Fruit fly (Drosophila melanogaster) whole organism, adult: ENCODE data around the gene Glut1.

Experiments used
- CG11617 ChIP-seq: fragments of 200-800 bp; sonication (Bioruptor generic); optimal IDR thresholded peaks from 2 replicates; lab custom pipeline; 2017; ENCODE audit warnings: mild to moderate bottlenecking, missing biosample characterization, missing genetic modification reagents, missing genetic modification characterization
- CG12768 ChIP-seq: fragments of 200-800 bp; sonication (Bioruptor generic); optimal IDR thresholded peaks from 2 replicates; lab custom pipeline; 2017; ENCODE audit warnings: missing biosample characterization, missing genetic modification characterization, mild to moderate bottlenecking, moderate library complexity, missing genetic modification reagents
- CG14711 ChIP-seq: fragments of 200-800 bp; sonication (Bioruptor generic); optimal IDR thresholded peaks from 2 replicates; lab custom pipeline; 2018; ENCODE audit warnings: missing biosample characterization, mild to moderate bottlenecking, missing genetic modification characterization, moderate library complexity
- CG33017 ChIP-seq: fragments of 200-800 bp; sonication (Bioruptor generic); optimal IDR thresholded peaks from 2 replicates; lab custom pipeline; 2018; ENCODE audit warnings: missing biosample characterization, mild to moderate bottlenecking, missing genetic modification characterization, moderate library complexity
- CG7045 ChIP-seq: fragments of 200-800 bp; sonication (Bioruptor generic); optimal IDR thresholded peaks from 2 replicates; lab custom pipeline; 2017; ENCODE audit warnings: missing biosample characterization, mild to moderate bottlenecking, missing genetic modification characterization
- CG7101 ChIP-seq: fragments of 200-800 bp; sonication (Bioruptor generic); optimal IDR thresholded peaks from 2 replicates; lab custom pipeline; 2018; ENCODE audit warnings: missing biosample characterization, mild to moderate bottlenecking, missing genetic modification characterization, moderate library complexity
- Crg-1 ChIP-seq: fragments of 200-800 bp; sonication (Bioruptor generic); optimal IDR thresholded peaks from 2 replicates; lab custom pipeline; 2016; ENCODE audit warnings: missing biosample characterization, missing genetic modification characterization
- Hr96 ChIP-seq: fragments of 200-800 bp; sonication (Bioruptor generic); optimal IDR thresholded peaks from 2 replicates; lab custom pipeline; 2016; ENCODE audit warnings: missing biosample characterization, missing genetic modification characterization
- Mnt ChIP-seq: fragments of 200-800 bp; sonication (Bioruptor generic); optimal IDR thresholded peaks from 2 replicates; lab custom pipeline; 2016; ENCODE audit warnings: missing biosample characterization, mild to moderate bottlenecking, missing genetic modification characterization
- bab1 ChIP-seq: fragments of 200-800 bp; sonication (Bioruptor generic); optimal IDR thresholded peaks from 3 replicates; lab custom pipeline; 2019; ENCODE audit warnings: missing biosample characterization, mild to moderate bottlenecking, missing genetic modification characterization, moderate library complexity
- cnc ChIP-seq, 2 experiments: fragments of >200 bp; optimal IDR thresholded peaks; 2 replicates each; lab custom pipeline; 2017
- kay ChIP-seq: fragments of 200-800 bp; sonication (Bioruptor generic); peaks from one replicate; lab custom pipeline; 2016; ENCODE audit warnings: missing biosample characterization, missing genetic modification characterization, borderline replicate concordance
- ovo ChIP-seq: fragments of 200-800 bp; sonication (Bioruptor generic); optimal IDR thresholded peaks from 2 replicates; lab custom pipeline; 2016; ENCODE audit warnings: missing biosample characterization, missing genetic modification characterization
- tj ChIP-seq: fragments of 200-800 bp; sonication (Bioruptor generic); optimal IDR thresholded peaks from 3 replicates; lab custom pipeline; 2017; ENCODE audit warnings: missing biosample characterization, mild to moderate bottlenecking, missing genetic modification characterization, moderate library complexity

dm6 chr3L:999990-1000389, 86.1 kb downstream of the Glut1 start:
- TF ChIP-seq CG33017 (tag; lab: Kevin White, UChicago) (no peak), cnc (optimal IDR thresholded peaks at IDR 0.05; lab: Kevin White, UChicago) (no peak), CG14711 (tag; lab: Kevin White, UChicago) (no peak), CG7101 (tag; lab: Kevin White, UChicago) (no peak), CG7045 (GFP tag; lab: Kevin White, UChicago) (no peak), kay (GFP tag; lab: Kevin White, UChicago) (peak; percentile 24), ovo (GFP tag; lab: Kevin White, UChicago) (no peak), CG11617 (GFP tag; lab: Kevin White, UChicago) (no peak), bab1 (GFP tag; lab: Kevin White, UChicago) (no peak), CG12768 (no peak), Hr96 (no peak), tj (GFP tag; lab: Kevin White, UChicago) (no peak), Mnt (GFP tag; lab: Kevin White, UChicago) (no peak), Crg-1 (GFP tag; lab: Kevin White, UChicago) (no peak)
